Fruit fly (Drosophila melanogaster) whole organism, embryonic: ENCODE data around the gene lab.

ENCODE experiments used
- Dip3 ChIP-seq: fragments of 200-800 bp; sonication (Bioruptor generic); optimal IDR thresholded peaks from 3 replicates; lab custom pipeline; 2016; ENCODE audit warnings: missing biosample characterization, missing genetic modification characterization
- Eip74EF ChIP-seq, 2 experiments: fragments of 200-800 bp in 1 of 2; fragments of >200 bp in 1 of 2; sonication (Bioruptor generic) in 1 of 2; optimal IDR thresholded peaks; 2 replicates each; lab custom pipeline; 2017 to 2019; ENCODE audit warnings: missing biosample characterization in 2 of 2, missing genetic modification characterization in 2 of 2, mild to moderate bottlenecking in 1 of 2, moderate library complexity in 1 of 2

DNA sequence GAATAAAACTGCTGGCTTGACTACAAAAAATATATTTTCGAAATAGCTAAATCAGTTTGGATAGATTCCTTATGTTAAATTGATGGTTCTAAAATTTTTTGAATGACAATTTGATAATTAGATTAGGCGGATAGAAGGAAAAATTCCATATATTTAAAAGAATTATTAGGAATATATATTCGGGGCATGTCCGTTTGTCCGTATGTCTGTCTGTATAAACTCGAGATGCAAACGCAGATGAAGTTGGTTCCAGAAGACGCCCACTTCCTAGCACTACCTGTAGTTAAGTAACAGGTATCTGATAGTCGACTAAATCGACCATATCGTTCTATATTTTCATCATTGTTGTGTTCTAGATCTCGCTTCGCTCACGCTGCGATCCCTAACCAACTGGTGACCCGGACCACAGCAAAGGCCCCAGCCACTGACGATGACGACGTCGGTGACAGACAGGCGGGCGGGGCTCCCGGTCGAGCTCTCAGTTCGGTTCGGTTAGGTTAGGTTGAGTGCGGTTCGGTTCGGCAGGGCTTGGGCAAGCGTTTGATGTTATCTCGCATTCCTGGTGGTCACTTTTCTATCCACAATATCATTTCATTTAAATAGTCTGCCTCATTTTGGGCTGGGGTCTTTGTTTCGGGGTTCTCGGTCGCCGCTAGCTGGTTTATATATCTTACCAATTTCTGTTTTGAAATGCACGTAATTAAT lies 5.9 kb downstream of the lab start:
- TF ChIP-seq Dip3 (GFP tag; lab: Kevin White, UChicago) (no peak), Eip74EF (GFP tag; optimal IDR thresholded peaks at IDR 0.05; lab: Kevin White, UChicago) (no peak)
